Fruit fly (Drosophila melanogaster): ENCODE results near the gene CG17260.

CG17260 gene

dm6 chr2L:3056448-3056790 is 19.4 kb downstream of the CG17260 start, which contains the start of gene FASN1 (continued):
- TF ChIP-seq ci (GFP tag; IDR thresholded peaks at IDR 0.05) = peak; percentile 73
- TF ChIP-seq Hand (GFP tag; optimal IDR thresholded peaks at IDR 0.05) = peak; percentile 12
- TF ChIP-seq p53 (GFP tag; optimal IDR thresholded peaks at IDR 0.05) = no peak
- TF ChIP-seq CG5245 (GFP tag; optimal IDR thresholded peaks at IDR 0.05) = no peak
- no peak; the same call in 1 of the 2 replicates for TF ChIP-seq seq (GFP tag; IDR thresholded peaks at IDR 0.05)
- peak; percentile 49; the same call in 1 of the 2 replicates for TF ChIP-seq bbx (GFP tag; IDR thresholded peaks at IDR 0.05; ENCODE audit: partially characterized antibody)
- no peak for TF ChIP-seq sens-2 (GFP tag; IDR thresholded peaks at IDR 0.05)
- TF ChIP-seq chif (GFP tag; optimal IDR thresholded peaks at IDR 0.05) = no peak
- TF ChIP-seq Antp (GFP tag; optimal IDR thresholded peaks at IDR 0.05) = peak; percentile 10
- TF ChIP-seq Sry-β (GFP tag; optimal IDR thresholded peaks at IDR 0.05) = no peak
- TF ChIP-seq CG13894 (tag; optimal IDR thresholded peaks at IDR 0.05) = peak; percentile 2
- no peak for TF ChIP-seq CG1647 (GFP tag; optimal IDR thresholded peaks at IDR 0.05)
- TF ChIP-seq Gsc (GFP tag; IDR thresholded peaks at IDR 0.05) = no peak
- no peak for TF ChIP-seq CG7928 (GFP tag; optimal IDR thresholded peaks at IDR 0.05)
- peak; percentile 61 for TF ChIP-seq nom (GFP tag; optimal IDR thresholded peaks at IDR 0.05)
- peak; percentile 25; the same call in 1 of the 2 replicates for TF ChIP-seq Atf6 (GFP tag; IDR thresholded peaks at IDR 0.05)
- peak; percentile 60; the same call in 1 of the 3 replicates for TF ChIP-seq CG34422 (GFP tag; IDR thresholded peaks at IDR 0.05)
- no peak for TF ChIP-seq NfI (GFP tag; optimal IDR thresholded peaks at IDR 0.05)
- TF ChIP-seq pita (GFP tag; optimal IDR thresholded peaks at IDR 0.05) = no peak
- peak; percentile 46 for TF ChIP-seq caup (GFP tag; optimal IDR thresholded peaks at IDR 0.05; ENCODE audit: severe bottlenecking)
- TF ChIP-seq Ets65A (GFP tag) = peak; percentile 85
- TF ChIP-seq CG8388 (GFP tag; optimal IDR thresholded peaks at IDR 0.05) = no peak
- no peak for TF ChIP-seq HLHmδ (GFP tag; optimal IDR thresholded peaks at IDR 0.05)
- no peak for TF ChIP-seq hbn (GFP tag; IDR thresholded peaks at IDR 0.05; ENCODE audit: partially characterized antibody)
- peak; percentile 19 for TF ChIP-seq Fer1 (GFP tag; optimal IDR thresholded peaks at IDR 0.05)
- peak; percentile 40 for TF ChIP-seq CG4328 (GFP tag; optimal IDR thresholded peaks at IDR 0.05)
- TF ChIP-seq ewg (GFP tag; optimal IDR thresholded peaks at IDR 0.05) = no peak
- no peak for TF ChIP-seq Xbp1 (GFP tag; optimal IDR thresholded peaks at IDR 0.05)
- peak; percentile 28 for TF ChIP-seq CG13624 (GFP tag; optimal IDR thresholded peaks at IDR 0.05)
- TF ChIP-seq MTF-1 (GFP tag; optimal IDR thresholded peaks at IDR 0.05; ENCODE audit: borderline replicate concordance) = peak; percentile 25
- TF ChIP-seq CG32532 (GFP tag; IDR thresholded peaks at IDR 0.05) = no peak; the same call in none of the 2 replicates
- TF ChIP-seq CG13296 (GFP tag; optimal IDR thresholded peaks at IDR 0.05) = peak; percentile 42
- TF ChIP-seq CG17829 (tag; optimal IDR thresholded peaks at IDR 0.05) = no peak
- peak; percentile 37; the same call in 1 of the 2 replicates for TF ChIP-seq Adf1 (GFP tag; IDR thresholded peaks at IDR 0.05)
- peak; percentile 0 for TF ChIP-seq Dad (GFP tag; optimal IDR thresholded peaks at IDR 0.05)
- peak; percentile 31 for TF ChIP-seq Myb (GFP tag; optimal IDR thresholded peaks at IDR 0.05)
- TF ChIP-seq Lim3 (GFP tag; IDR thresholded peaks at IDR 0.05) = no peak
- no peak for TF ChIP-seq ase (GFP tag; IDR thresholded peaks at IDR 0.05)
- no peak for TF ChIP-seq CG15696 (tag; optimal IDR thresholded peaks at IDR 0.05)
- TF ChIP-seq CG9609 (GFP tag; optimal IDR thresholded peaks at IDR 0.05) = no peak
- no peak for TF ChIP-seq pros (GFP tag; optimal IDR thresholded peaks at IDR 0.05)
- TF ChIP-seq CG4360 (GFP tag; IDR thresholded peaks at IDR 0.05) = no peak
- no peak for TF ChIP-seq bsh (GFP tag; optimal IDR thresholded peaks at IDR 0.05)
- TF ChIP-seq az2 (GFP tag; optimal IDR thresholded peaks at IDR 0.05) = no peak
- TF ChIP-seq CG18476 (GFP tag; optimal IDR thresholded peaks at IDR 0.05) = no peak
- TF ChIP-seq NK7.1 (GFP tag; optimal IDR thresholded peaks at IDR 0.05) = no peak
- 0 out of 2 replicates have a peak, but pooled peaks have one; percentile 50 for TF ChIP-seq ranshi (GFP tag; IDR thresholded peaks at IDR 0.05)
- TF ChIP-seq en (GFP tag; optimal IDR thresholded peaks at IDR 0.05) = no peak
- TF ChIP-seq CG4282 (GFP tag; optimal IDR thresholded peaks at IDR 0.05) = peak; percentile 1
- TF ChIP-seq Trl (optimal IDR thresholded peaks at IDR 0.05) = peak; percentile 63 to 70
- no peak for TF ChIP-seq Trl (GFP tag; optimal IDR thresholded peaks at IDR 0.05)

Measured in whole organism, embryonic.